Worm (Caenorhabditis elegans) whole organism, L4 larva: Measurements from ENCODE around the gene gen-1.

Experiments
- D1046.2 ChIP-seq: fragments of 200-800 bp; sonication (Bioruptor generic); IDR thresholded peaks from 2 replicates; pipeline ENCODE4 v1.3.6; 2022; ENCODE audit warnings: missing genetic modification characterization, missing compliant biosample characterization
- F49E8.2 ChIP-seq: sonication (generic microtip); optimal IDR thresholded peaks from 2 replicates; lab custom pipeline; 2016; ENCODE audit warnings: missing compliant biosample characterization, mild to moderate bottlenecking, missing genetic modification characterization, borderline replicate concordance
- Y105C5A.15 ChIP-seq: fragments of 200-800 bp; sonication (Bioruptor generic); IDR thresholded peaks from 2 replicates; pipeline ENCODE4 v1.3.6; 2022; ENCODE audit warnings: missing genetic modification characterization, missing compliant biosample characterization
- Y48G9A.11 ChIP-seq: fragments of 200-800 bp; sonication (Bioruptor generic); IDR thresholded peaks from 2 replicates; pipeline ENCODE4 v1.3.6; 2022; ENCODE audit warnings: missing genetic modification reagents, missing genetic modification characterization, missing compliant biosample characterization
- Y5F2A.4 ChIP-seq: fragments of 200-800 bp; sonication (Bioruptor generic); optimal IDR thresholded peaks from 2 replicates; lab custom pipeline; 2018; ENCODE audit warnings: mild to moderate bottlenecking, missing genetic modification characterization, missing compliant biosample characterization
- Y75B8A.6 ChIP-seq: fragments of 200-800 bp; sonication (Bioruptor generic); IDR thresholded peaks from 2 replicates; pipeline ENCODE4 v1.3.6; 2022; ENCODE audit warnings: missing genetic modification reagents, missing genetic modification characterization, missing compliant biosample characterization
- ZK546.5 ChIP-seq, 2 experiments: sonication (generic microtip); optimal IDR thresholded peaks; 2 replicates each; lab custom pipeline; 2017; ENCODE audit warnings: missing biosample characterization in 2 of 2, missing genetic modification characterization in 2 of 2
- aha-1 ChIP-seq: fragments of 150-350 bp; peaks from one replicate; lab custom pipeline; 2014; ENCODE audit warnings: missing biosample characterization, missing genetic modification characterization
- ceh-32 ChIP-seq: sonication (generic microtip); optimal IDR thresholded peaks from 2 replicates; lab custom pipeline; 2016; ENCODE audit warnings: mild to moderate bottlenecking, missing genetic modification characterization, missing compliant biosample characterization; ENCODE audit not compliant: poor library complexity
- ceh-62 ChIP-seq: sonication (generic microtip); optimal IDR thresholded peaks from 2 replicates; lab custom pipeline; 2017; ENCODE audit warnings: missing biosample characterization, missing genetic modification characterization
- cey-2 ChIP-seq: sonication (generic microtip); optimal IDR thresholded peaks from 3 replicates; lab custom pipeline; 2017; ENCODE audit warnings: missing genetic modification characterization, mild to moderate bottlenecking, missing compliant biosample characterization, antibody characterized with exemption, borderline replicate concordance; ENCODE audit not compliant: insufficient read depth
- daf-8 ChIP-seq: fragments of 200-800 bp; sonication (Bioruptor generic); IDR thresholded peaks from 2 replicates; pipeline ENCODE4 v1.3.6; 2022; ENCODE audit warnings: missing genetic modification characterization, missing compliant biosample characterization
- dmd-8 ChIP-seq: fragments of 200-800 bp; sonication (Bioruptor generic); IDR thresholded peaks from 2 replicates; pipeline ENCODE4 v1.3.6; 2022; ENCODE audit warnings: missing genetic modification characterization, missing compliant biosample characterization
- dmd-9 ChIP-seq: fragments of 200-800 bp; sonication (Bioruptor generic); IDR thresholded peaks from 2 replicates; pipeline ENCODE4 v1.3.6; 2022; ENCODE audit warnings: missing genetic modification reagents, missing genetic modification characterization, missing compliant biosample characterization
- dpl-1 ChIP-seq: fragments of 150-350 bp; optimal IDR thresholded peaks from 2 replicates; lab custom pipeline; 2014; ENCODE audit warnings: missing biosample characterization, missing genetic modification reagents, missing genetic modification characterization
- dve-1 ChIP-seq: sonication (generic microtip); optimal IDR thresholded peaks from 2 replicates; lab custom pipeline; 2017; ENCODE audit warnings: antibody characterized with exemption, mild to moderate bottlenecking, missing genetic modification characterization, missing compliant biosample characterization; ENCODE audit not compliant: insufficient read depth
- egl-27 ChIP-seq: sonication (generic microtip); optimal IDR thresholded peaks from 3 replicates; lab custom pipeline; 2017; ENCODE audit warnings: missing biosample characterization, missing genetic modification reagents, missing genetic modification characterization
- fkh-10 ChIP-seq: fragments of 150-350 bp; optimal IDR thresholded peaks from 2 replicates; lab custom pipeline; 2014; ENCODE audit warnings: missing biosample characterization, missing genetic modification reagents, missing genetic modification characterization
- fos-1 ChIP-seq: fragments of 150-350 bp; optimal IDR thresholded peaks from 2 replicates; lab custom pipeline; 2014; ENCODE audit warnings: missing biosample characterization, missing genetic modification characterization
- gei-8 ChIP-seq: fragments of 200-800 bp; sonication (Bioruptor generic); optimal IDR thresholded peaks from 2 replicates; lab custom pipeline; 2018; ENCODE audit warnings: mild to moderate bottlenecking, missing genetic modification characterization, missing compliant biosample characterization
- hif-1 ChIP-seq, 2 experiments: sonication (generic microtip); optimal IDR thresholded peaks; 2 replicates each; lab custom pipeline; 2016 to 2017; ENCODE audit warnings: missing compliant biosample characterization in 2 of 2, missing genetic modification characterization in 2 of 2, missing genetic modification reagents in 2 of 2, missing genotype in 2 of 2, mild to moderate bottlenecking in 1 of 2
- hmg-1.1 ChIP-seq: fragments of 200-800 bp; sonication (Bioruptor generic); IDR thresholded peaks from 2 replicates; pipeline ENCODE4 v1.3.6; 2022; ENCODE audit warnings: missing genetic modification reagents, missing genetic modification characterization, missing compliant biosample characterization
- lsy-2 ChIP-seq, 2 experiments: fragments of 150-350 bp in 1 of 2; sonication (generic microtip) in 1 of 2; optimal IDR thresholded peaks; 2 replicates each; lab custom pipeline; 2014 to 2017; ENCODE audit warnings: missing biosample characterization in 2 of 2, missing genetic modification characterization in 2 of 2
- madf-9 ChIP-seq: fragments of 200-800 bp; sonication (Bioruptor generic); conservative IDR thresholded peaks from 2 replicates; pipeline ENCODE4 v1.3.6; 2022; ENCODE audit warnings: missing genetic modification reagents, missing genetic modification characterization, missing compliant biosample characterization
- nhr-11 ChIP-seq: fragments of 150-350 bp; optimal IDR thresholded peaks from 2 replicates; lab custom pipeline; 2014; ENCODE audit warnings: missing biosample characterization, missing genetic modification characterization
- nhr-111 ChIP-seq: fragments of 200-800 bp; sonication (Bioruptor generic); optimal IDR thresholded peaks from 2 replicates; lab custom pipeline; 2018; ENCODE audit warnings: mild to moderate bottlenecking, missing genetic modification characterization, missing compliant biosample characterization
- nhr-25 ChIP-seq: sonication (generic microtip); optimal IDR thresholded peaks from 2 replicates; lab custom pipeline; 2017; ENCODE audit warnings: missing genetic modification characterization, mild to moderate bottlenecking, missing compliant biosample characterization, antibody characterized with exemption, moderate library complexity, borderline replicate concordance; ENCODE audit not compliant: insufficient read depth
- pha-4 ChIP-seq, 2 experiments: fragments of 150-350 bp in 1 of 2; fragments of 200-800 bp in 1 of 2; sonication (Bioruptor generic) in 1 of 2; IDR thresholded peaks in 1 of 2; optimal IDR thresholded peaks in 1 of 2; 2 replicates each; pipeline versions ENCODE4 v1.3.6 to Lab custom; 2014 to 2022; ENCODE audit warnings: missing genetic modification characterization in 2 of 2, missing genetic modification reagents in 2 of 2, missing biosample characterization in 1 of 2, missing compliant biosample characterization in 1 of 2
- php-3 ChIP-seq: fragments of 200-800 bp; sonication (Bioruptor generic); IDR thresholded peaks from 2 replicates; pipeline ENCODE4 v1.3.6; 2022; ENCODE audit warnings: missing genetic modification reagents, missing genetic modification characterization, missing compliant biosample characterization
- rbr-2 ChIP-seq: sonication (generic microtip); optimal IDR thresholded peaks from 2 replicates; lab custom pipeline; 2016; ENCODE audit warnings: missing genotype, missing genetic modification characterization, missing compliant biosample characterization
- set-16 ChIP-seq: fragments of 200-800 bp; sonication (Bioruptor generic); IDR thresholded peaks from 2 replicates; pipeline ENCODE4 v1.3.6; 2022; ENCODE audit warnings: missing genetic modification reagents, missing genetic modification characterization, missing compliant biosample characterization
- snpc-4 ChIP-seq: fragments of 150-350 bp; optimal IDR thresholded peaks from 2 replicates; lab custom pipeline; 2014; ENCODE audit warnings: missing biosample characterization, missing genetic modification characterization
- unc-62 ChIP-seq, 3 experiments: fragments of 150-350 bp in 1 of 3; sonication (generic microtip); optimal IDR thresholded peaks in 2 of 3; peaks in 1 of 3; 1 replicate in 1 of 3; 2 replicates in 2 of 3; lab custom pipeline; 2014 to 2017; ENCODE audit warnings: missing biosample characterization in 3 of 3, missing genetic modification characterization in 3 of 3, missing genetic modification reagents in 3 of 3, missing genotype in 1 of 3
- zag-1 ChIP-seq: fragments of 150-350 bp; optimal IDR thresholded peaks from 2 replicates; lab custom pipeline; 2014; ENCODE audit warnings: missing biosample characterization, missing genetic modification characterization
- zfp-2 ChIP-seq: sonication (generic microtip); optimal IDR thresholded peaks from 2 replicates; lab custom pipeline; 2016; ENCODE audit warnings: mild to moderate bottlenecking, missing genetic modification characterization, missing compliant biosample characterization
- zfp-3 ChIP-seq: fragments of 200-800 bp; sonication (Bioruptor generic); conservative IDR thresholded peaks from 2 replicates; pipeline ENCODE4 v1.3.6; 2022; ENCODE audit warnings: missing genetic modification reagents, missing genetic modification characterization, missing compliant biosample characterization
- zip-11 ChIP-seq: fragments of 200-800 bp; sonication (Bioruptor generic); IDR thresholded peaks from 2 replicates; pipeline ENCODE4 v1.3.6; 2022; ENCODE audit warnings: missing genetic modification characterization, missing compliant biosample characterization
- ztf-11 ChIP-seq: fragments of 150-350 bp; optimal IDR thresholded peaks from 2 replicates; lab custom pipeline; 2014; ENCODE audit warnings: missing biosample characterization, missing genetic modification characterization

The gen-1 gene

DNA sequence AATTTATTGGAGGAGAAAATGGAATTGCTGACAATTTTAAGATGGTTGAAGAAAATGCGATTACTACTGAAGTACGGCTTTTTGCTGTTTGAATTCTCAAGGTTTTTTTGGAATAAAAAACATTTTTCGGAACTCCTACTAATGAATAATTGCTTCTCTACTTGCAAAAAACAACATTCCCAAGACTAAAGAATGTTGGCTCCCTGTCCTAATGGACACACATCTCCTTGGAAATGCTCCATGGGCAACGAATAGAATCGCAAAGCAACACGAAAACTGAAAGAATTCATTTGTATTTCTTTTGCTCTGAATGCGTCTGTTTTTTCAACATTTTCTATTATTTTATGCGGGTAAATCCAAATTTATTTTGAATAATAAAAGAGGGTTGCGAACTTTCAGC is 24.9 kb upstream of the gen-1 start, which contains the start of gene C18F10.2:
Gene C18F10.2 (plus strand): TSS at position 301 of the 400 bp plus-strand sequence.
- no peak for TF ChIP-seq ztf-11
- TF ChIP-seq daf-8 (GFP tag; lab: Robert Waterston, UW) = no peak
- TF ChIP-seq dpl-1 (GFP tag; lab: Kevin White, UChicago) = no peak
- no peak for TF ChIP-seq dmd-9 (GFP tag; lab: Robert Waterston, UW)
- TF ChIP-seq ceh-32 (tag; lab: Kevin White, UChicago) = no peak
- no peak for TF ChIP-seq ZK546.5 (tag; optimal IDR thresholded peaks at IDR 0.05; lab: Kevin White, UChicago)
- TF ChIP-seq zfp-3 (GFP tag; lab: Robert Waterston, UW) = no peak
- TF ChIP-seq set-16 (GFP tag; lab: Robert Waterston, UW) = no peak
- no peak for TF ChIP-seq D1046.2 (GFP tag; lab: Robert Waterston, UW)
- TF ChIP-seq zag-1 (tag; lab: Kevin White, UChicago) = no peak
- no peak for TF ChIP-seq rbr-2 (tag; lab: Kevin White, UChicago)
- TF ChIP-seq nhr-11 (tag; lab: Kevin White, UChicago) = no peak
- TF ChIP-seq dve-1 (tag; lab: Kevin White, UChicago) = no peak
- TF ChIP-seq dmd-8 (GFP tag; lab: Robert Waterston, UW) = no peak
- no peak for TF ChIP-seq egl-27 (tag; lab: Kevin White, UChicago)

DNA sequence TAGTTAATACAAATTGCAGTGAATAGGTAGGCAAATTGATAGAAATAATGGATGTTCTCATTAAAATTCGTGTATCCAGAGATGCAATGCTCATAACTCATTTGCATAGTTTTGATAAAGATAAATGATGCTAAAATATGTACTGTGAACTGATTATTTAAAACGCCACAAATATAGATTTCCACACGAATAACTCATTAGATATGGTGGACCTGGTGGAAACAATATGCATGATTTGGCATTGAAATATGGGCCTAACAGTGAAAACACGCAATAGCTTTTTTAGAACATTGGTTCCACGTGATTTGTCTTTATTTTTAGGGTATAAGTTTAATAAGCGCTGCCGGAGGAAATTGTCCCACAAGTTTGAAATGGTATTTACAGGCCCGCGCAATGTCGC is 22.3 kb upstream of the gen-1 start, which contains the start of gene srg-3:
Gene srg-3 (minus strand): TSS at position 101 of the 400 bp plus-strand sequence.
- TF ChIP-seq aha-1 (tag; lab: Kevin White, UChicago) = peak; percentile 33
- TF ChIP-seq pha-4 (GFP tag; IDR thresholded peaks at IDR 0.05; lab: Robert Waterston, UW) = no peak
- TF ChIP-seq pha-4 (tag; optimal IDR thresholded peaks at IDR 0.05; lab: Kevin White, UChicago) = no peak
- TF ChIP-seq Y5F2A.4 = no peak
- no peak for TF ChIP-seq hif-1 (tag; optimal IDR thresholded peaks at IDR 0.05; lab: Kevin White, UChicago)
- TF ChIP-seq gei-8 = no peak
- no peak for TF ChIP-seq Y48G9A.11 (GFP tag; lab: Robert Waterston, UW)
- TF ChIP-seq unc-62 (GFP tag; optimal IDR thresholded peaks at IDR 0.05 in 1 of 2; lab: Kevin White, UChicago) = peak in 1 of 2 experiments; percentile 47
- no peak for TF ChIP-seq unc-62 (tag; optimal IDR thresholded peaks at IDR 0.05; lab: Kevin White, UChicago)
- TF ChIP-seq fkh-10 (GFP tag; lab: Kevin White, UChicago) = no peak
- TF ChIP-seq cey-2 = no peak

DNA sequence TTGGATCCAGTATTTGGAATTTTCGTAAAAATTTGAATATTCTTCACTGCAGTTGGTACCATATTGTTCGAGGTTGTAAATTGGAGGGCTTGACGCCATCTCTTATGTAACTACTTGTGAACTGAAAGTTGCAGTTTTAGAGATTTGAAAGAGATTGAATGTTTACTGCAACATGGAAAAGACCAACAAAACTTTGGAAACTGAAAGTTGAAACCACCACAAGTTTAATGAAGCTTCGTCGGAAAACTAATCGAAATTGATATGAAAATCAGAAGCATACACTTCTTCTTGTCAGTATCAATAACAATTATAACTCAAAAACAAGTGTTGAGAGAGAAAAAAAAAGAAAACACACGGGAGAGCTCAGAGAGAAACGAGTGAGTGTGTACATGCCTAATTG is 20.1 kb upstream of the gen-1 start, which contains the start of gene srg-7:
Gene srg-7 (minus strand): TSS at position 101 of the 400 bp plus-strand sequence.
- TF ChIP-seq lsy-2 (tag; optimal IDR thresholded peaks at IDR 0.05; lab: Kevin White, UChicago) = no peak
- TF ChIP-seq fos-1 (tag; lab: Kevin White, UChicago) = no peak
- TF ChIP-seq ceh-62 (tag; lab: Kevin White, UChicago) = no peak
- TF ChIP-seq nhr-111 (GFP tag; lab: Kevin White, UChicago) = no peak
- no peak for TF ChIP-seq snpc-4
- TF ChIP-seq set-16 (GFP tag; lab: Robert Waterston, UW) = no peak
- no peak for TF ChIP-seq aha-1 (tag; lab: Kevin White, UChicago)
- TF ChIP-seq Y75B8A.6 (GFP tag; lab: Robert Waterston, UW) = no peak
- TF ChIP-seq nhr-25 = no peak
- no peak for TF ChIP-seq zip-11 (GFP tag; lab: Robert Waterston, UW)
- no peak for TF ChIP-seq zfp-2 (tag; lab: Kevin White, UChicago)
- TF ChIP-seq hmg-1.1 = no peak

DNA sequence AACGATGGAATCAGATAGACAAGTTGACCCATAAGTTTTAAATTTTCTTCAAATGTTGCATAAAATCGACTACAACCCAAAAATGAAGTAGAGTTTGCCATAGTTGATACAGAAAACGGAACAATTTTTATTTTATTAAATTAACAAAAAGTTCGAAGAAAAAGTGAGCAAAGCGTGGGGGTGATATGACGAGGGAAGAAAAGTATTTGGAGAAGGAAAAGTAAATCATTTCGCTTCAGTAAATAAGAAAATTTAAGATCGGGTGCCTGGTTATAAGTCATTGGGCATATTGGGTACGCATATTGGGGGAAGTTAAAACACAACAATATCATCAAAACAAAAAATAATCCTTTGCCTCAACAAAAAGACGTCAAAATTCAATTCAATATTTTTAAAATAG is 18.0 kb upstream of the gen-1 start, which contains the start of gene srg-6:
Gene srg-6 (minus strand): TSS at position 101 of the 400 bp plus-strand sequence.
- TF ChIP-seq php-3 (no peak), nhr-111 (GFP tag; lab: Kevin White, UChicago) (no peak), madf-9 (GFP tag; lab: Robert Waterston, UW) (no peak), zag-1 (tag; lab: Kevin White, UChicago) (no peak), F49E8.2 (tag; lab: Kevin White, UChicago) (no peak), Y105C5A.15 (GFP tag; lab: Robert Waterston, UW) (no peak), ztf-11 (no peak)
- TF ChIP-seq, all 104 proteins: peak for 0
